Fruit fly (Drosophila melanogaster) Kc167 (cell line): Measurements from ENCODE around the gene CG14007.

Experiments
- Myc ChIP-seq: fragments of >200 bp; optimal IDR thresholded peaks from 2 replicates; lab custom pipeline; 2017; ENCODE audit warnings: missing external identifiers
- Sin3A ChIP-seq: fragments of >200 bp; optimal IDR thresholded peaks from 2 replicates; lab custom pipeline; 2018; ENCODE audit warnings: missing external identifiers
- h ChIP-seq: fragments of >200 bp; optimal IDR thresholded peaks from 3 replicates; lab custom pipeline; 2018; ENCODE audit warnings: missing external identifiers
- insv ChIP-seq: fragments of >200 bp; optimal IDR thresholded peaks from 3 replicates; lab custom pipeline; 2018; ENCODE audit warnings: missing external identifiers
- psq ChIP-seq: fragments of >200 bp; optimal IDR thresholded peaks from 2 replicates; lab custom pipeline; 2017; ENCODE audit warnings: missing external identifiers
- ttk ChIP-seq: sonication (Bioruptor generic); optimal IDR thresholded peaks from 2 replicates; lab custom pipeline; 2017; ENCODE audit warnings: missing external identifiers

The CG14007 gene

DNA sequence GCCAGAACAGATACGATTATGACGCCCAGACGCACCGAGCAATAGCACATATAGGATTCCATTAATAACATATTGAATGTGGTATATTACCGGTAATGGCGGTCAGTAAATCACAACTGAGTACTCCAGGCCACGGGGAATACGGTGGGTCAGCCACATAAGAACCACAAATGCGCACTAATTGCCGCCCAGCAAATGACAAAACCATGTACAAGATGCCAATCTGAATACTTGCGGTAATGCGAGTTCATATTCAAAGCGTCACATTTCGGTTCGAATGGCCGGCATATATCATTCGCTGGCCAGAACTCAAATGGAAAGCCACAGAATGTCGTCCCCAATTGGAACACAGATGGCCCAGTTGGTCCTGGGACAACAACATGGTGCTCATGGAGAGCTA lies at the start of gene CG14007, which contains the start of gene CG34011:
Gene CG14007, minus strand, starts transcription at position 101 of the 400 bp plus-strand sequence.
Gene CG34011, plus strand, starts transcription at position 122 of the 400 bp plus-strand sequence.
- no peak for TF ChIP-seq Sin3A (lab: Kevin White, UChicago)
- no peak for TF ChIP-seq Myc (lab: Kevin White, UChicago)
- no peak for TF ChIP-seq psq (lab: Kevin White, UChicago)
- TF ChIP-seq insv (lab: Kevin White, UChicago): no peak
- TF ChIP-seq h (lab: Kevin White, UChicago): no peak
- no peak for TF ChIP-seq ttk (lab: Kevin White, UChicago)

DNA sequence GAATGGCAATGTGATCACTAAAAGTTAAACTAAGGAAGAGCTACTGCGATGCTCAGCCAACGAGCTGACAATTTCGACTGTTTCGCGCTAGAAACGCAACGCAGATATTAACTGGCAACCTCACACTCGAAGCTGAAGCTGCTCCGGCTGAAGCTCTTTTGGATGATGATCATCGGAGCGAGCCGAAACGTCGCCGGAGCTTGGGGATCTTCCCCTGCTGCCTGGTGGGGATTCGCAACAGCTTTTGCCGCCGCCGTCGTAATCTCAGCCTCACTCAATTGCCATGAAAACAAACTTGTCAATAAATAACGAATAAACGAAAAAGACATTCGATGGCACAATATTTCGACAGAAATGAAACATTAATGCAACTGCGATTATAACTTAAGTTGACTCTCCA lies 49.6 kb upstream of the CG14007 start, which contains the start of gene obst-E:
Gene obst-E, minus strand, starts transcription at position 101 of the 400 bp plus-strand sequence.
- no peak for TF ChIP-seq insv (lab: Kevin White, UChicago)

DNA sequence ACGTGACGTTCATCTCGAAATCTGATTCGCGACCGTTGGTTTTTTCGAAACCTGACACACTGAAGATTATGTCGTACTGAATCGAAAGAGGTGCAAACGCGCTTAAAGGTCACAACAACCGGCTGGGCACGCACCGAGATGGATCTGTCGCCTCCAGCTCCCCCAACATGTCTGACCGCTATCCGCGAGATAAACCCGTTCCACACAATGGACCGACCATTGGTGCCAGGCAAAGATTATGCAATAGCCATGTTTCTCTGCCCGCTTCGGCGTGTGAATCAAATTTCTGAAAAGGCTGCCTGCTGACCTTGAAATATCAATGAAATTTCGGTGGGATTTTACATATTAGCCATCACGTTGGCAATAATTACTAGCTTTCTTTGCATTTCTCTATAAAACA lies 48.7 kb upstream of the CG14007 start:
- TF ChIP-seq psq (lab: Kevin White, UChicago) (no peak), Sin3A (lab: Kevin White, UChicago) (no peak), h (lab: Kevin White, UChicago) (no peak), Myc (lab: Kevin White, UChicago) (no peak), ttk (lab: Kevin White, UChicago) (no peak), insv (lab: Kevin White, UChicago) (no peak)

DNA sequence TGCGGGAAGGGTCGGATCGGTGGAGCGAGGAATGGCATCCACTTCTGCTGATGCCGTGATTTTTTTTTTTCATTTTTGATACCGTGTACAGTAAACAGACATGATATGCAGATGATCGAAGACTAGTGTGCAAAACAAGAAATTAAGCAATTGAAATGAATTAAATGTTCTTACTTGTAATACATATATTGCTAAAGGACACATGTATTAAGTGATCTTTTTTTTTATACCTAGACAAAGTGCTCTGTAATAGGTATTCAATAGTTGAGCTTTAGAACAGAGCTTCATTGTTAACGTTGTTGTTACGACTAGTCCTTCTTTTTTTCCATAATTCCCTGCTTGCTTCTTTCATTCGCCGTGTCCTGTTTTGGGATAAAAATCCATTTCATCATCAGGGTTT lies 35.0 kb upstream of the CG14007 start:
- no peak for TF ChIP-seq ttk (lab: Kevin White, UChicago)
- no peak for TF ChIP-seq insv (lab: Kevin White, UChicago)
- no peak for TF ChIP-seq psq (lab: Kevin White, UChicago)
- no peak for TF ChIP-seq Myc (lab: Kevin White, UChicago)
- TF ChIP-seq h (lab: Kevin White, UChicago): no peak

DNA sequence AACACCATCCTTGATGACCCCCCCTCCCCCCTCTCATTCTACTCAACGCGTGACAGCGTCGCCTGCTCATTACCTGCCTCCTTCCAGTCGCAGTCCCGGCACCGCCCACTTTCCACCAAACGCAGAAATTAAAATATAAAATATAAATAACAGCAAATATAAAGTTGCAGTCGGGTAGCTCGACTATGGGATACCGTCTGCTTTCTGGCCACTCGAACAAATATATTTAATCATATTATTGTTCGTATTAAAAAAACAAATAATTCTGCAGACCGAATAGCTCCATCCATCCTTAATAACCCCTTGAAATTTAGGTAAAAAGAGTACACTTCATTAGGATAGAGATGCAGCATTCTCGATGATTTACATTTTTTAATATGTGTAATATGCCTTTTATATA lies 31.7 kb upstream of the CG14007 start:
- TF ChIP-seq psq (lab: Kevin White, UChicago): no peak
- TF ChIP-seq Sin3A (lab: Kevin White, UChicago): no peak
- TF ChIP-seq insv (lab: Kevin White, UChicago): no peak
- TF ChIP-seq Myc (lab: Kevin White, UChicago): no peak
- no peak for TF ChIP-seq ttk (lab: Kevin White, UChicago)
- no peak for TF ChIP-seq h (lab: Kevin White, UChicago)

DNA sequence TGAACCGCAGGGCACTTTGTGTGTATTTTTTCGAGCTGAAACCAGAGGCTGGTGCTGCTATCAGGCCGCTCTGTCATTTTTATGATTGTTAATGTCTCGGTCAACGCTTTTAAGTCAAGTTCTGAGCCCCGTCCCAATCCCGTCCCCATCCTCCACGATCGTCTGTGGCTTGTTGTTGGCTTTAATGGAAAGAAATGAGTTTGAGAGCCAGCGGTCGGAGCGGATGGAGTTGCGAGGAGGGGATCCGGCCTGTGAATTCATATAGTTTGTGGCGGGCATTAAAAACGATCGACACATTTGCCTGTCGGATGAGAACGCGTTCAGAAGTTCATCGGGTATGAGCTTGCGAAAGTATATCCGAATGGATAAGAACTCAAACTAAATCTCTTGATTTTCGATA lies 29.4 kb upstream of the CG14007 start, which contains the start of gene CG11029:
Gene CG11029, plus strand, starts transcription at position 301 of the 400 bp plus-strand sequence.
- TF ChIP-seq psq (lab: Kevin White, UChicago) (no peak), ttk (lab: Kevin White, UChicago) (no peak), h (lab: Kevin White, UChicago) (no peak), insv (lab: Kevin White, UChicago) (no peak), Sin3A (lab: Kevin White, UChicago) (no peak), Myc (lab: Kevin White, UChicago) (no peak)

DNA sequence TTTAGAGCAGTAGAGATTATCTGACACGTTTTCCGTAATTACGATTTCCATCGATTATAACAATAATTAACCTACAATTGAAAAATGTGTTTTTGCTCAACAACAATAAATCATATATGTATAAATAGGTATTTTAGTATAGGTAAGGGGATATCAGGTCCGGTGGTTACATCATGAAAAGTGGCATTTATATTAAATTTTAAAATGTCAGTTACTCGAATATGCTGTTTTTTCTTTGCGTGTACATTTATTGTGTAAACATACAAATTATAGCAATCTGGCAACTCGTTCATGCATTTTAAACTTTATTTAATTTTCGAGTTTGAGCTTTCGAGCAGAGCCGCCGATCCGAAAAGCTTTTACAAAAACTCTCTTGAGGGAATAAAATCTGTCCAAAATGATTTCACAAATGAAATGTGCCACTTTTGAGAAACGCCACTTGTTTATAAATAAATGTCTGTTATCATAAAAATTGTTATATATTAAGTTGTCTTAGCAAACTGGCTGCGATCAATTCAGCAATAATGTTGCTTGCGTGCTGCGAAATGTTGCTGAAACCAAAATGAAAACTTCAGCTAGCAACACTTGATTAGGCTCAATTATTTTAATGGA lies 27.2 kb upstream of the CG14007 start:
- TF ChIP-seq h (lab: Kevin White, UChicago) (no peak), ttk (lab: Kevin White, UChicago) (no peak)

DNA sequence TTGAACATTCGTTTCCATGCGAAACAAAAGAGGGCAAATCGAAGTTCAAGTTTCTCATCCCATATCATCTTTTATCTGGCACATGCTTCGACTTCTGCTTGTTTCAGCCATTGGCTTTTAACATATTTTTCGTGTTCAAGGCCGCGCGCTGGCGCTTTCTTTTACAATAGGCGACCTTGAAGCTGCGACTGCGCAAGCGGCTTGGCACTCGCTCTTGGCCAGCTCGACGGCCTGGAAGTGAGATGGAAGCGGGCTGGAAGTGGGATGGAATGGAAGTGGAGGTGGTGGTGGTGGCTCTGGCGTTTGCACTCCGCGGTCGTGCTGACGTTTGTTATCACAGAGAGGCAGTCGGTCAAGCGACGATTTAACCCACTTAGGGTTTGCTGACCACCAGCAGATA lies 26.0 kb upstream of the CG14007 start:
- TF ChIP-seq Sin3A (lab: Kevin White, UChicago) (no peak), h (lab: Kevin White, UChicago) (no peak), ttk (lab: Kevin White, UChicago) (no peak), psq (lab: Kevin White, UChicago) (no peak), insv (lab: Kevin White, UChicago) (no peak), Myc (lab: Kevin White, UChicago) (no peak)

DNA sequence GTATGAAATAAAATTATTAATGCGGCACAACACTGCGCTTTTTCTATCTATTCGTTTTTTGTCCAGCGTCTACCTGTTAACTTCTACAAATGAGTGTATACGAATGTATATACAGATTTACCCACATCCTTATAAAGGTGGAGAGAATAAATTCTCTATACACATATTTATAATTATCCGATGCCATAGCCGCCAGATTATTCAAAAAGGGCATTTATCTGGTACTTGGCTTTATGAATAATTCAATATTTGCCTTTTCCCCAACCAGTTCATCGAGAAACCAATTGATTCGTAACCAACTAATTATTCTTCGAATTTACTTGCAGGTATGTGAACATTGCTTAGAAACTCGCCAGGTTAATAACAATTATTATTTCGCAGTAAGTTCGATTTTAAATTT lies 24.7 kb upstream of the CG14007 start, which contains the start of gene CG11147:
Gene CG11147, minus strand, starts transcription at position 101 of the 400 bp plus-strand sequence.
- TF ChIP-seq h (lab: Kevin White, UChicago) (no peak), ttk (lab: Kevin White, UChicago) (no peak), Myc (lab: Kevin White, UChicago) (no peak), psq (lab: Kevin White, UChicago) (no peak), Sin3A (lab: Kevin White, UChicago) (no peak), insv (lab: Kevin White, UChicago) (no peak)

DNA sequence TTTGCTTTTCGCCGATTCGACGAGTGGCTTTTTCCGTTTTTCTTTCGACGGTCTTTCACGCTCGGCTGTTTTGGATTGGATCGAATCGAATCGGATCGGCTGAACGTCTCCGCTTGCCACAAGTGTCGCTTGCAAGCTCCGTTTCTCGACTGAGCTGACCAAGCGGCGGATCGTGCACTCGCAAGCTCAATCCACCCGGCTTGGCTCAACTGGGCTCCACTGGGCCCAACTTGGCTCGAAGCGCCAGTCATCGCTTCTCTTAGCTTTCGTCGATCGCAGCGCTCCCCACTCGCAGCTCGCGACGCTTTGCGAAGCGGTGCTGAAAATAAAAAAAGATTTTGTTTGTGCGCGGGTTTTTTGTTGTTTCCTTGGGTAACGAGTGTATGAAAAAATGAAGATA lies 24.3 kb upstream of the CG14007 start:
- TF ChIP-seq ttk (lab: Kevin White, UChicago) (no peak), insv (lab: Kevin White, UChicago) (no peak), h (lab: Kevin White, UChicago) (no peak), psq (lab: Kevin White, UChicago) (no peak), Sin3A (lab: Kevin White, UChicago) (no peak), Myc (lab: Kevin White, UChicago) (no peak)

DNA sequence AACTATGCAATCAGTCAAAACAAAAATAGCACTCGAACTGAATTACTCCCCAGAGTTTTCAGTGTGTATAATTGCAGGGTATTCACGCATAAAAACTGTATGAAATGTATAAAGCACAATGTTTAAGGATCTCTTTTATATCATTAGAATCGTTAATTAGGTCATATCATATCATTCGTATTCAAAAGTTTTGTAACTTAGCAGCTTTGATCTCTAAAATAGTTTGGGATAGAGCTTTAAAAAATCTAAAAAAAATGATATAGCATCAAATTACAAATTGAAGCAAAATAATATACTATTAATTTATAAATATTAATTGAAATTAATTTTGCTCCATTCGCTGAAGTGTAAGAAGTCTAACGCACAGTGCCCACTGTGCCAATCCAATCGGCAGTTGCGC lies 14.0 kb upstream of the CG14007 start:
- TF ChIP-seq h (lab: Kevin White, UChicago): no peak
- no peak for TF ChIP-seq insv (lab: Kevin White, UChicago)
- TF ChIP-seq Sin3A (lab: Kevin White, UChicago): no peak
- no peak for TF ChIP-seq ttk (lab: Kevin White, UChicago)
- TF ChIP-seq Myc (lab: Kevin White, UChicago): no peak
- TF ChIP-seq psq (lab: Kevin White, UChicago): no peak

DNA sequence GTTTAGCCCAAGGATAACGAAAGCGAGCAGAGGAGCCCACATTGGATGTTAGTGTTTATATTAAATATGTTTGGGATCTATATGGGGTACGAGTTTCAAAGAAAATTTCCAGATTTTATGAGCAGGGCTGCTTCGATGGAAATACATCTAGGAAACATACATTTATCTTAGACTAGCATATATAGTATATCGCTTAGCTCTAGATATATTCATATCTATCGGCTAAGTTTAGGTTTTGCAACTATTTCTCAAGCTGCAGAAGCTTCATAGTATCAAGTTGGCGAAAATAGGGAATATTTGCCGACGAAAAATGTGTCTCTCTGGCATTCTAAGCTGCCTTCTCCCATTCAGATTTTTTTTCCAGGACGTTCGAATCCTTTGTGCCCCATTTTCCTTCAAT lies 12.2 kb upstream of the CG14007 start, which contains the start of gene CG14006:
Gene CG14006, minus strand, starts transcription at position 101 of the 400 bp plus-strand sequence.
- TF ChIP-seq Sin3A (lab: Kevin White, UChicago) (no peak), h (lab: Kevin White, UChicago) (no peak), ttk (lab: Kevin White, UChicago) (no peak), Myc (lab: Kevin White, UChicago) (no peak), insv (lab: Kevin White, UChicago) (no peak), psq (lab: Kevin White, UChicago) (no peak)
